Worm (Caenorhabditis elegans): ENCODE measurements around the gene ipp-5.

ce11 chrX:6059163-6059782 lies 28.0 kb downstream of the ipp-5 start:
- TF ChIP-seq skn-1 (tag; optimal IDR thresholded peaks at IDR 0.05): no peak
- no peak for TF ChIP-seq egl-27 (tag; optimal IDR thresholded peaks at IDR 0.05)
- no peak for TF ChIP-seq zag-1 (tag; optimal IDR thresholded peaks at IDR 0.05)
- TF ChIP-seq lin-13 (GFP tag; optimal IDR thresholded peaks at IDR 0.05): no peak
- TF ChIP-seq nhr-11 (tag; optimal IDR thresholded peaks at IDR 0.05): no peak
- TF ChIP-seq nhr-77 (tag; optimal IDR thresholded peaks at IDR 0.05): no peak
- TF ChIP-seq ces-1 (GFP tag; optimal IDR thresholded peaks at IDR 0.05): no peak

Measured in whole organism, L4 larva.